Worm (Caenorhabditis elegans): Measurements from ENCODE around the gene C01G12.13.

C01G12.13 gene

DNA sequence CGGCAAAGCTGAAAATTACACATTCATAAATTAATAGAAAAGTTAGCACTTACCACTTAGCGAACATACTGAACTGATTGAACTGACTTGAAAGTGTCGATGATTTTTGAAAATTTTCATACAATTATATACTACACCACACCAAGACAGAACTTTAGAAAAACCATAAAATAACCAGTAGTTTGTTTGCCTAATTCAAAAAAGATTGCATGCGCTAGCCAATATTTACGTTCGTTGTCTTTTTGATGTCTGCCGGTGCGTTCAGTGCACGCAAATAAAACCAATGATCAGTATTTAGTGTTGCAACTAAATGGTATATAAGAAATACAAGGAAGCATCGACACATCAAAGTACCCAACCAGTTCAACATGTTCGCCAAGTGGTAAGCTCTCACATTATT is 4.0 kb downstream of the C01G12.13 start, which contains the start of the genes nspb-8 and nspb-9:
TSS of gene nspb-8 (minus strand) at position 101 of the 400 bp plus-strand sequence.
TSS of gene nspb-9 (plus strand) at position 311 of the 400 bp plus-strand sequence.
- TF ChIP-seq elt-1 (tag; optimal IDR thresholded peaks at IDR 0.05) (no peak), mbf-1 (tag; optimal IDR thresholded peaks at IDR 0.05) (no peak), unc-62 (GFP tag; optimal IDR thresholded peaks at IDR 0.05) (no peak), ceh-16 (tag; optimal IDR thresholded peaks at IDR 0.05) (no peak), nhr-129 (tag; optimal IDR thresholded peaks at IDR 0.05) (no peak), C34F6.9 (tag; optimal IDR thresholded peaks at IDR 0.05) (no peak), ceh-82 (tag; optimal IDR thresholded peaks at IDR 0.05) (no peak), mdl-1 (tag; optimal IDR thresholded peaks at IDR 0.05) (no peak), elt-3 (tag; optimal IDR thresholded peaks at IDR 0.05) (no peak), sem-4 (tag; optimal IDR thresholded peaks at IDR 0.05) (no peak), fos-1 (tag; optimal IDR thresholded peaks at IDR 0.05) (no peak), skn-1 (tag; optimal IDR thresholded peaks at IDR 0.05) (no peak), zag-1 (tag; optimal IDR thresholded peaks at IDR 0.05) (no peak), gmeb-1 (tag; optimal IDR thresholded peaks at IDR 0.05) (no peak), F13H6.1 (tag; optimal IDR thresholded peaks at IDR 0.05) (no peak), ama-1 (optimal IDR thresholded peaks at IDR 0.05) (no peak), lin-11 (tag; optimal IDR thresholded peaks at IDR 0.05) (no peak)

DNA sequence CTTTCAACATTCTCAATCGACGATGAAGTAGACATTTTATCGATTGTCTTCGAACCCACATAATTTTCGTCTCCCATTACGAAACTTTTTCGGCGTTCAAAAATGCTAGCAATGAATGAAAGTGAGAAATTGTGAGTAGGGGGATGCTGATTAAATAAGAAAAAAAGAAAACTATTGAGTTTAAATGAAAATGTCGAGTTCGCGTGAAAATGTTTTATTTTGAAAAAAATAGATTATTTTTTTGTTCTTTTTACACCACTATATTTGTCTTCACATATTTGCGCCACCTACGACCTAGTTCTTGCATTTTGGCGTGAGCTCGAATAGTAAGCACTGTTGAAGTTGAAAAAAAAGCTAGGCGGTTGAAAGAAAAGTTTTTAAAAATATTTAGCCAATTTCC is 5.7 kb downstream of the C01G12.13 start, which contains the start of gene C01G12.3:
TSS of gene C01G12.3 (minus strand) at position 101 of the 400 bp plus-strand sequence.
- no peak for TF ChIP-seq mdl-1 (tag; optimal IDR thresholded peaks at IDR 0.05)
- no peak for TF ChIP-seq peb-1 (tag; optimal IDR thresholded peaks at IDR 0.05)
- no peak for TF ChIP-seq C34F6.9 (tag; optimal IDR thresholded peaks at IDR 0.05)
- no peak for TF ChIP-seq nhr-23 (tag; optimal IDR thresholded peaks at IDR 0.05)
- no peak for TF ChIP-seq nhr-6 (tag; optimal IDR thresholded peaks at IDR 0.05)
- TF ChIP-seq nhr-77 (tag; optimal IDR thresholded peaks at IDR 0.05): no peak
- TF ChIP-seq sem-4 (tag; optimal IDR thresholded peaks at IDR 0.05): no peak
- TF ChIP-seq blmp-1 (tag; optimal IDR thresholded peaks at IDR 0.05; ENCODE audit: insufficient read depth): no peak
- no peak for TF ChIP-seq Y55F3AM.14 (GFP tag; optimal IDR thresholded peaks at IDR 0.05)
- no peak for TF ChIP-seq ama-1 (optimal IDR thresholded peaks at IDR 0.05)
- no peak for TF ChIP-seq unc-39 (tag; optimal IDR thresholded peaks at IDR 0.05)
- TF ChIP-seq zag-1 (tag; optimal IDR thresholded peaks at IDR 0.05): no peak
- no peak for TF ChIP-seq ztf-4 (tag; optimal IDR thresholded peaks at IDR 0.05)
- TF ChIP-seq R02D3.7 (tag; optimal IDR thresholded peaks at IDR 0.05): no peak
- TF ChIP-seq aly-2 (tag; optimal IDR thresholded peaks at IDR 0.05): no peak
- no peak for TF ChIP-seq lsy-2 (tag; optimal IDR thresholded peaks at IDR 0.05)
- TF ChIP-seq nhr-237 (tag; optimal IDR thresholded peaks at IDR 0.05): no peak
- TF ChIP-seq lin-39 (tag; optimal IDR thresholded peaks at IDR 0.05): no peak
- TF ChIP-seq ceh-16 (tag; optimal IDR thresholded peaks at IDR 0.05): no peak
- no peak for TF ChIP-seq lin-13 (GFP tag; optimal IDR thresholded peaks at IDR 0.05)

- TF ChIP-seq sma-3 (GFP tag; optimal IDR thresholded peaks at IDR 0.05): no peak
- TF ChIP-seq nhr-12 (tag; optimal IDR thresholded peaks at IDR 0.05): no peak
- no peak for TF ChIP-seq dmd-4 (tag; optimal IDR thresholded peaks at IDR 0.05)
- no peak for TF ChIP-seq nhr-23 (tag; optimal IDR thresholded peaks at IDR 0.05)
- TF ChIP-seq peb-1 (tag; optimal IDR thresholded peaks at IDR 0.05): no peak
- TF ChIP-seq gmeb-1 (tag; optimal IDR thresholded peaks at IDR 0.05): no peak
- TF ChIP-seq Y55F3AM.14 (GFP tag; optimal IDR thresholded peaks at IDR 0.05): no peak
- no peak for TF ChIP-seq blmp-1 (tag; optimal IDR thresholded peaks at IDR 0.05; ENCODE audit: insufficient read depth)
- no peak for TF ChIP-seq sem-4 (tag; optimal IDR thresholded peaks at IDR 0.05)
- TF ChIP-seq ztf-11 (tag; optimal IDR thresholded peaks at IDR 0.05): no peak
- no peak for TF ChIP-seq ZK546.5 (tag; optimal IDR thresholded peaks at IDR 0.05)
- TF ChIP-seq nhr-21 (tag; optimal IDR thresholded peaks at IDR 0.05): no peak
- TF ChIP-seq nhr-129 (tag; optimal IDR thresholded peaks at IDR 0.05): no peak
These were observed 10.9 kb downstream of the C01G12.13 start, which contains the start of gene C01G12.5 for ce11 chrII:14587407-14587806. Gene C01G12.5, minus strand, starts transcription at chrII:14587507.

DNA sequence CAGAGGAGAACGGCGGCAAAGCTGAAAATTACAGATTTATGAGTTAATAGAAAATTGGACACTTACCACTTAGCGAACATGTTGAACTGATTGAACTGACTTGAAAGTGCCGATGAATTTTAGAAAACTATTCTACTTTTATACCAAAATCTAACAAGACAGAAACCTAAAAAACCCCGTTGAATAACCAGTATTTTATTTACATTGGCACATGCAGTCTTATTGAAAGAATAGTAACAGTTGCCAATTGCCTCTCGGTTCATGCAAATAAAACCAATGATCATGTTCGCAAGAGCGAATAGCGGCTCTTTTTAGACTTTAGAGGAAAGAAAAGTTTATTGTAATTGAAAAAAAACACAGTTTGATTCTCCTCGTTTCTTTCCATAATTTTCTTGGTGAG is 11.6 kb downstream of the C01G12.13 start, which contains the start of gene nspb-10:
TSS of gene nspb-10 (minus strand) at position 101 of the 400 bp plus-strand sequence.
- TF ChIP-seq mdl-1 (tag; optimal IDR thresholded peaks at IDR 0.05): no peak
- no peak for TF ChIP-seq elt-1 (tag; optimal IDR thresholded peaks at IDR 0.05)
- TF ChIP-seq nhr-129 (tag; optimal IDR thresholded peaks at IDR 0.05): no peak
- no peak for TF ChIP-seq ceh-82 (tag; optimal IDR thresholded peaks at IDR 0.05)
- no peak for TF ChIP-seq unc-62 (GFP tag; optimal IDR thresholded peaks at IDR 0.05)
- TF ChIP-seq nhr-237 (tag; optimal IDR thresholded peaks at IDR 0.05): no peak
- no peak for TF ChIP-seq sma-9 (GFP tag; optimal IDR thresholded peaks at IDR 0.05)
- TF ChIP-seq sma-9 (tag; optimal IDR thresholded peaks at IDR 0.05): no peak
- TF ChIP-seq nhr-10 (tag; optimal IDR thresholded peaks at IDR 0.05): no peak
- TF ChIP-seq egl-27 (tag; optimal IDR thresholded peaks at IDR 0.05): no peak
- no peak for TF ChIP-seq R02D3.7 (tag; optimal IDR thresholded peaks at IDR 0.05)

Data from whole organism, L2 larva.